Worm (Caenorhabditis elegans) whole organism, L4/young adult: ENCODE data around the gene F44G3.7.

Source experiments
- W03F9.2 ChIP-seq: fragments of 150-350 bp; optimal IDR thresholded peaks from 2 replicates; lab custom pipeline; 2014; ENCODE audit warnings: missing biosample characterization, missing genetic modification characterization
- him-1 ChIP-seq: sonication (generic microtip); optimal IDR thresholded peaks from 2 replicates; lab custom pipeline; 2016; ENCODE audit warnings: missing genotype, missing genetic modification reagents, missing genetic modification characterization, missing compliant biosample characterization

DNA sequence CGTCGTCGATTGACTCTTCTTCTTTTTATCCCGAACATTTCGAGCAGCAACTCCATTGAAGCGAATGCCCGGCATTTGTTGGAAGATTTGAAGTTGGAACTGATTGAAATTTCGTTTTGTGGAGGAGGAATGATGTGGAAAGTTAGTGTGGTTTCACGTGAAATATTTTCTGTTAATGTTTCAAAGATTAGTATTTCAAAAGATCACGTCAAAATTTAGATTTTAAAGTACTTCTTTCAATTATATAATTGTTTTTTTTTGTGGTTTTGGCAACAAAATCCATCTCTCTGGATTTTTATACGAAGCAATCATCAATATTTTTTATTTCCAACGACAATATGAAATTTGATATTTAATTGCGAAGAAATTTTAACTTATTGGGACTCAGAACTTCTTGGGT is at the start of gene F44G3.7:
- TF ChIP-seq him-1 (tag; lab: Kevin White, UChicago) (no peak), W03F9.2 (no peak)
